Fruit fly (Drosophila melanogaster) Kc167 (cell line): ENCODE data around the gene Tm1.

ENCODE experiments used
- Myc ChIP-seq: fragments of >200 bp; optimal IDR thresholded peaks from 2 replicates; lab custom pipeline; 2017; ENCODE audit warnings: missing external identifiers
- Sin3A ChIP-seq: fragments of >200 bp; optimal IDR thresholded peaks from 2 replicates; lab custom pipeline; 2018; ENCODE audit warnings: missing external identifiers
- h ChIP-seq: fragments of >200 bp; optimal IDR thresholded peaks from 3 replicates; lab custom pipeline; 2018; ENCODE audit warnings: missing external identifiers
- insv ChIP-seq: fragments of >200 bp; optimal IDR thresholded peaks from 3 replicates; lab custom pipeline; 2018; ENCODE audit warnings: missing external identifiers
- psq ChIP-seq: fragments of >200 bp; optimal IDR thresholded peaks from 2 replicates; lab custom pipeline; 2017; ENCODE audit warnings: missing external identifiers
- ttk ChIP-seq: sonication (Bioruptor generic); optimal IDR thresholded peaks from 2 replicates; lab custom pipeline; 2017; ENCODE audit warnings: missing external identifiers

Gene Tm1

dm6 chr3R:15328083-15328779 is 50.2 kb downstream of the Tm1 start, which contains the start of the genes CG6236 and ea:
Gene CG6236, minus strand, starts transcription at chr3R:15328269.
Gene ea, plus strand, starts transcription at chr3R:15328729.
- no peak for TF ChIP-seq Sin3A
- TF ChIP-seq ttk (lab: Kevin White, UChicago), result no peak
- TF ChIP-seq h (lab: Kevin White, UChicago), result no peak
- no peak for TF ChIP-seq Myc (lab: Kevin White, UChicago)
- no peak for TF ChIP-seq insv (lab: Kevin White, UChicago)
- TF ChIP-seq psq, result no peak

dm6 chr3R:15330472-15330871 is 52.5 kb downstream of the Tm1 start, which contains the start of gene mRpL9:
Gene mRpL9, plus strand, starts transcription at chr3R:15330738.
- TF ChIP-seq insv (lab: Kevin White, UChicago) (no peak), psq (no peak), ttk (lab: Kevin White, UChicago) (no peak), Myc (lab: Kevin White, UChicago) (no peak), Sin3A (no peak), h (lab: Kevin White, UChicago) (no peak)

- TF ChIP-seq psq, result no peak
Measured at dm6 chr3R:15332994-15333393, 55.0 kb downstream of the Tm1 start, which contains the start of the genes Fkbp39 and Cyfip. Gene Fkbp39, minus strand, starts transcription at chr3R:15333133. Gene Cyfip, plus strand, starts transcription at chr3R:15333266.

- TF ChIP-seq Myc (lab: Kevin White, UChicago) (no peak), h (lab: Kevin White, UChicago) (no peak), ttk (lab: Kevin White, UChicago) (no peak), psq (no peak), insv (lab: Kevin White, UChicago) (no peak), Sin3A (no peak)
Measured at dm6 chr3R:15339111-15339510, 61.1 kb downstream of the Tm1 start.

dm6 chr3R:15340052-15340732 is 62.2 kb downstream of the Tm1 start, which contains the start of gene SerRS-m:
Gene SerRS-m, plus strand, starts transcription at chr3R:15340667.
- TF ChIP-seq psq (no peak), insv (lab: Kevin White, UChicago) (no peak), ttk (lab: Kevin White, UChicago) (no peak), h (lab: Kevin White, UChicago) (no peak), Sin3A (no peak), Myc (lab: Kevin White, UChicago) (no peak)

dm6 chr3R:15342432-15342925 is 64.5 kb downstream of the Tm1 start:
- TF ChIP-seq h (lab: Kevin White, UChicago) (no peak), insv (lab: Kevin White, UChicago) (no peak), Myc (lab: Kevin White, UChicago) (no peak), psq (no peak), Sin3A (no peak), ttk (lab: Kevin White, UChicago) (no peak)

- TF ChIP-seq insv (lab: Kevin White, UChicago), result no peak
Measured at dm6 chr3R:15342926-15343685, 65.1 kb downstream of the Tm1 start, which contains the start of gene Nagk. Gene Nagk, minus strand, starts transcription at chr3R:15343256.

dm6 chr3R:15345198-15346017 is 67.4 kb downstream of the Tm1 start:
- TF ChIP-seq ttk (lab: Kevin White, UChicago), result no peak
- no peak for TF ChIP-seq psq
- no peak for TF ChIP-seq insv (lab: Kevin White, UChicago)
- no peak for TF ChIP-seq h (lab: Kevin White, UChicago)
- TF ChIP-seq Myc (lab: Kevin White, UChicago), result no peak
- TF ChIP-seq Sin3A, result no peak

- TF ChIP-seq Sin3A, result no peak
- no peak for TF ChIP-seq ttk (lab: Kevin White, UChicago)
- TF ChIP-seq psq, result no peak
- no peak for TF ChIP-seq h (lab: Kevin White, UChicago)
- TF ChIP-seq Myc (lab: Kevin White, UChicago), result no peak
- TF ChIP-seq insv (lab: Kevin White, UChicago), result no peak
Measured at dm6 chr3R:15346018-15346383, 68.0 kb downstream of the Tm1 start, which contains the start of the genes Surf4 and CG31301. Gene Surf4, minus strand, starts transcription at chr3R:15346176. Gene CG31301, plus strand, starts transcription at chr3R:15346205.

dm6 chr3R:15347822-15348221 is 69.8 kb downstream of the Tm1 start, which contains the start of the genes CG42726 and CG42727:
Gene CG42726, plus strand, starts transcription at chr3R:15348048.
Gene CG42727, plus strand, starts transcription at chr3R:15348048.
- TF ChIP-seq Myc (lab: Kevin White, UChicago), result no peak
- TF ChIP-seq h (lab: Kevin White, UChicago), result no peak
- TF ChIP-seq insv (lab: Kevin White, UChicago), result no peak
- no peak for TF ChIP-seq psq
- TF ChIP-seq Sin3A, result no peak
- no peak for TF ChIP-seq ttk (lab: Kevin White, UChicago)

- TF ChIP-seq Sin3A, result no peak
- TF ChIP-seq insv (lab: Kevin White, UChicago), result no peak
- TF ChIP-seq ttk (lab: Kevin White, UChicago), result no peak
- no peak for TF ChIP-seq psq
- no peak for TF ChIP-seq Myc (lab: Kevin White, UChicago)
- no peak for TF ChIP-seq h (lab: Kevin White, UChicago)
Measured at dm6 chr3R:15350993-15351426, 73.0 kb downstream of the Tm1 start, which contains the start of the genes Trs33 and Tmtc4. Gene Trs33, minus strand, starts transcription at chr3R:15350995. Gene Tmtc4, plus strand, starts transcription at chr3R:15351225.
